Worm (Caenorhabditis elegans) whole organism, L2 larva: Measurements from ENCODE around the gene otpl-7.

Experiments
- F13H6.1 ChIP-seq: sonication (generic microtip); optimal IDR thresholded peaks from 2 replicates; lab custom pipeline; 2016; ENCODE audit warnings: missing genetic modification characterization, missing compliant biosample characterization
- blmp-1 ChIP-seq: sonication (generic microtip); optimal IDR thresholded peaks from 2 replicates; lab custom pipeline; 2017; ENCODE audit warnings: missing genetic modification characterization, mild to moderate bottlenecking, missing compliant biosample characterization, antibody characterized with exemption, moderate library complexity; ENCODE audit not compliant: insufficient read depth
- lsy-2 ChIP-seq, 2 experiments: fragments of 150-350 bp in 1 of 2; sonication (generic microtip) in 1 of 2; optimal IDR thresholded peaks; 2 replicates each; lab custom pipeline; 2014 to 2017; ENCODE audit warnings: missing biosample characterization in 2 of 2, missing genetic modification characterization in 2 of 2
- nhr-77 ChIP-seq: fragments of 150-350 bp; optimal IDR thresholded peaks from 2 replicates; lab custom pipeline; 2014; ENCODE audit warnings: missing biosample characterization, missing genetic modification characterization
- unc-39 ChIP-seq: fragments of 150-350 bp; optimal IDR thresholded peaks from 2 replicates; lab custom pipeline; 2014; ENCODE audit warnings: missing biosample characterization, missing genetic modification characterization

DNA sequence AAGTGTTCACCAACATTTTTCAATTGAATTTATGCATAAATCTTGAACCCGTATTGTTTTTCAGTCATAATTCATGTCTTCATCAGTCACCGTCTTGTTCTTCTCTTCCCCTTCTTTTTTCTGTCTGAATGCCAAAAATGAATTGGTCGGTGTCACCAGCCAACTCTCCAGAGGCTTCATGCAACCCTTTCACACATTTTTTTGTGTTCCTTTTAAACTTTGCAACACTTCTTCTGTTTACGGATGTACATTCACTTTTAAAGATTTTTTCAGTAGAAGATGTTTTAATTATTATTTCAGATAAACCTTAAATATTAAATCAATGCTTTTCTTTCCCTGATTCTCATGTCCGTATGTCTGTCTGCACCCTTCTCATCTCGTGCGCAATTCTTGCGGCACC, 39.6 kb downstream of the otpl-7 start, which contains the start of gene acr-16:
- no peak for TF ChIP-seq unc-39
- no peak for TF ChIP-seq nhr-77
- no peak for TF ChIP-seq lsy-2 (tag; optimal IDR thresholded peaks at IDR 0.05; lab: Kevin White, UChicago)
- no peak for TF ChIP-seq blmp-1 (tag; lab: Kevin White, UChicago)
- no peak for TF ChIP-seq F13H6.1 (tag; lab: Kevin White, UChicago)
